Worm (Caenorhabditis elegans) whole organism, late embryonic: Measurements from ENCODE around the gene col-17.

Experiments used
- C08G9.2 ChIP-seq: sonication (generic microtip); optimal IDR thresholded peaks from 2 replicates; lab custom pipeline; 2016; ENCODE audit warnings: mild to moderate bottlenecking, missing genetic modification characterization, moderate library complexity, missing compliant biosample characterization
- F13H6.1 ChIP-seq: sonication (generic microtip); optimal IDR thresholded peaks from 2 replicates; lab custom pipeline; 2016; ENCODE audit warnings: missing genetic modification characterization, missing compliant biosample characterization
- K02D7.2 ChIP-seq: sonication (generic microtip); optimal IDR thresholded peaks from 2 replicates; lab custom pipeline; 2017; ENCODE audit warnings: mild to moderate bottlenecking, missing genetic modification characterization, missing compliant biosample characterization
- K09A11.1 ChIP-seq: sonication (generic microtip); optimal IDR thresholded peaks from 2 replicates; lab custom pipeline; 2017; ENCODE audit warnings: antibody characterized with exemption, mild to moderate bottlenecking, missing genetic modification characterization, missing compliant biosample characterization; ENCODE audit not compliant: insufficient read depth
- ceh-14 ChIP-seq: sonication (generic microtip); optimal IDR thresholded peaks from 2 replicates; lab custom pipeline; 2016; ENCODE audit warnings: missing genotype, missing genetic modification characterization, missing compliant biosample characterization
- ceh-18 ChIP-seq: sonication (generic microtip); optimal IDR thresholded peaks from 2 replicates; lab custom pipeline; 2016; ENCODE audit warnings: missing genetic modification characterization, missing compliant biosample characterization
- ceh-19 ChIP-seq: fragments of 200-800 bp; sonication (Bioruptor generic); optimal IDR thresholded peaks from 2 replicates; lab custom pipeline; 2018; ENCODE audit warnings: mild to moderate bottlenecking, missing genetic modification characterization, missing compliant biosample characterization
- ceh-22 ChIP-seq: sonication (generic microtip); optimal IDR thresholded peaks from 2 replicates; lab custom pipeline; 2017; ENCODE audit warnings: missing biosample characterization, missing genetic modification characterization
- ceh-30 ChIP-seq: fragments of 150-350 bp; optimal IDR thresholded peaks from 2 replicates; lab custom pipeline; 2014; ENCODE audit warnings: missing biosample characterization, missing genetic modification characterization
- ceh-34 ChIP-seq: sonication (generic microtip); optimal IDR thresholded peaks from 2 replicates; lab custom pipeline; 2016; ENCODE audit warnings: mild to moderate bottlenecking, missing genetic modification characterization, missing compliant biosample characterization
- ceh-45 ChIP-seq: fragments of 200-800 bp; sonication (Bioruptor generic); IDR thresholded peaks from 2 replicates; pipeline ENCODE4 v1.3.6; 2022; ENCODE audit warnings: missing genetic modification reagents, missing genetic modification characterization, missing compliant biosample characterization
- ceh-48 ChIP-seq: sonication (generic microtip); optimal IDR thresholded peaks from 2 replicates; lab custom pipeline; 2016; ENCODE audit warnings: missing genetic modification characterization, inconsistent platforms, missing compliant biosample characterization
- ceh-9 ChIP-seq: sonication (generic microtip); optimal IDR thresholded peaks from 2 replicates; lab custom pipeline; 2016; ENCODE audit warnings: mild to moderate bottlenecking, missing genetic modification characterization, inconsistent platforms, missing compliant biosample characterization
- elt-2 ChIP-seq: sonication (generic microtip); optimal IDR thresholded peaks from 2 replicates; lab custom pipeline; 2016; ENCODE audit warnings: missing genetic modification reagents, missing genetic modification characterization, missing compliant biosample characterization
- fkh-10 ChIP-seq: fragments of 150-350 bp; optimal IDR thresholded peaks from 2 replicates; lab custom pipeline; 2014; ENCODE audit warnings: missing biosample characterization, missing genetic modification reagents, missing genetic modification characterization
- hlh-15 ChIP-seq: sonication (generic microtip); optimal IDR thresholded peaks from 2 replicates; lab custom pipeline; 2016; ENCODE audit warnings: missing genetic modification characterization, missing compliant biosample characterization
- hlh-30 ChIP-seq: sonication (generic microtip); optimal IDR thresholded peaks from 2 replicates; lab custom pipeline; 2017; ENCODE audit warnings: antibody characterized with exemption, missing genetic modification characterization, missing compliant biosample characterization; ENCODE audit not compliant: insufficient read depth
- hlh-8 ChIP-seq: sonication (generic microtip); optimal IDR thresholded peaks from 2 replicates; lab custom pipeline; 2016; ENCODE audit warnings: missing genotype, missing genetic modification characterization, missing compliant biosample characterization
- lin-11 ChIP-seq: fragments of 200-800 bp; sonication (Bioruptor generic); optimal IDR thresholded peaks from 2 replicates; lab custom pipeline; 2018; ENCODE audit warnings: mild to moderate bottlenecking, missing genetic modification characterization, missing compliant biosample characterization
- mec-3 ChIP-seq: sonication (generic microtip); optimal IDR thresholded peaks from 2 replicates; lab custom pipeline; 2016; ENCODE audit warnings: borderline replicate concordance, missing genetic modification characterization, missing compliant biosample characterization
- npax-4 ChIP-seq: sonication (generic microtip); optimal IDR thresholded peaks from 2 replicates; lab custom pipeline; 2016; ENCODE audit warnings: missing genetic modification characterization, missing compliant biosample characterization
- odd-2 ChIP-seq: sonication (generic microtip); optimal IDR thresholded peaks from 2 replicates; lab custom pipeline; 2017; ENCODE audit warnings: antibody characterized with exemption, mild to moderate bottlenecking, missing genetic modification characterization, missing compliant biosample characterization
- pat-9 ChIP-seq: fragments of 200-800 bp; sonication (Bioruptor generic); optimal IDR thresholded peaks from 2 replicates; lab custom pipeline; 2018; ENCODE audit warnings: mild to moderate bottlenecking, missing genetic modification characterization, moderate library complexity, missing compliant biosample characterization
- pax-1 ChIP-seq: fragments of 150-350 bp; optimal IDR thresholded peaks from 2 replicates; lab custom pipeline; 2014; ENCODE audit warnings: missing biosample characterization, missing genetic modification characterization
- pha-2 ChIP-seq: sonication (generic microtip); optimal IDR thresholded peaks from 2 replicates; lab custom pipeline; 2017; ENCODE audit warnings: mild to moderate bottlenecking, missing genetic modification characterization, missing compliant biosample characterization
- pros-1 ChIP-seq: fragments of 150-350 bp; optimal IDR thresholded peaks from 2 replicates; lab custom pipeline; 2014; ENCODE audit warnings: missing biosample characterization, missing genetic modification reagents, missing genetic modification characterization
- sdc-2 ChIP-seq: sonication (generic microtip); optimal IDR thresholded peaks from 2 replicates; lab custom pipeline; 2016; ENCODE audit warnings: missing genotype, missing genetic modification characterization, missing compliant biosample characterization
- sox-2 ChIP-seq: fragments of 200-800 bp; sonication (Bioruptor generic); IDR thresholded peaks from 2 replicates; pipeline ENCODE4 v1.3.6; 2022; ENCODE audit warnings: missing genetic modification reagents, missing genetic modification characterization, missing compliant biosample characterization
- syd-9 ChIP-seq: sonication (generic microtip); optimal IDR thresholded peaks from 2 replicates; lab custom pipeline; 2016; ENCODE audit warnings: mild to moderate bottlenecking, missing genetic modification characterization, moderate library complexity, missing compliant biosample characterization
- ttx-3 ChIP-seq: sonication (generic microtip); optimal IDR thresholded peaks from 2 replicates; lab custom pipeline; 2016; ENCODE audit warnings: missing genetic modification reagents, missing genetic modification characterization, missing compliant biosample characterization
- unc-42 ChIP-seq: sonication (generic microtip); optimal IDR thresholded peaks from 2 replicates; lab custom pipeline; 2016; ENCODE audit warnings: missing genotype, missing genetic modification characterization, missing compliant biosample characterization
- unc-55 ChIP-seq: sonication (generic microtip); optimal IDR thresholded peaks from 2 replicates; lab custom pipeline; 2017; ENCODE audit warnings: missing biosample characterization, missing genetic modification reagents, missing genetic modification characterization
- ztf-16 ChIP-seq: sonication (generic microtip); optimal IDR thresholded peaks from 2 replicates; lab custom pipeline; 2017; ENCODE audit warnings: missing genetic modification characterization, missing compliant biosample characterization

The col-17 gene

ce11 chrII:4891012-4891775 lies 23.8 kb upstream of the col-17 start, which contains the start of gene gst-9:
gst-9 (plus strand) TSS chrII:4891585.
- TF ChIP-seq pros-1 (tag; lab: Kevin White, UChicago) (no peak), hlh-15 (no peak), ceh-9 (tag; lab: Kevin White, UChicago) (no peak), ceh-48 (tag; lab: Kevin White, UChicago) (no peak), unc-42 (tag; lab: Kevin White, UChicago) (no peak), sox-2 (GFP tag; lab: Robert Waterston, UW) (no peak), lin-11 (tag; lab: Kevin White, UChicago) (no peak), fkh-10 (GFP tag; lab: Kevin White, UChicago) (no peak), hlh-8 (tag; lab: Kevin White, UChicago) (no peak), F13H6.1 (tag; lab: Kevin White, UChicago) (no peak), ttx-3 (tag; lab: Kevin White, UChicago) (no peak), npax-4 (tag; lab: Kevin White, UChicago) (no peak), elt-2 (tag; lab: Kevin White, UChicago) (no peak), C08G9.2 (tag; lab: Kevin White, UChicago) (no peak), hlh-30 (tag; lab: Kevin White, UChicago) (no peak), unc-55 (no peak), ceh-14 (tag; lab: Kevin White, UChicago) (no peak)

- TF ChIP-seq fkh-10 (GFP tag; lab: Kevin White, UChicago) (no peak), ceh-18 (peak; percentile 50), elt-2 (tag; lab: Kevin White, UChicago) (peak; percentile 45)
- TF ChIP-seq, all 69 proteins: peak for 2
These were observed 21.4 kb upstream of the col-17 start, which contains the start of gene pgm-1 for ce11 chrII:4888527-4889487. pgm-1 (plus strand) TSS chrII:4889437.

- TF ChIP-seq ceh-22 (tag; lab: Kevin White, UChicago) (no peak), ceh-30 (no peak), sdc-2 (tag; lab: Kevin White, UChicago) (no peak), K02D7.2 (tag; lab: Kevin White, UChicago) (no peak), ceh-48 (tag; lab: Kevin White, UChicago) (no peak), mec-3 (tag; lab: Kevin White, UChicago) (no peak), pax-1 (tag; lab: Kevin White, UChicago) (no peak), syd-9 (no peak), unc-55 (no peak), ceh-45 (GFP tag; lab: Robert Waterston, UW) (no peak), elt-2 (tag; lab: Kevin White, UChicago) (no peak), ttx-3 (tag; lab: Kevin White, UChicago) (no peak), pat-9 (no peak), ceh-34 (tag; lab: Kevin White, UChicago) (no peak), K09A11.1 (tag; lab: Kevin White, UChicago) (no peak), C08G9.2 (tag; lab: Kevin White, UChicago) (no peak), odd-2 (tag; lab: Kevin White, UChicago) (no peak), ztf-16 (tag; lab: Kevin White, UChicago) (no peak)
- TF ChIP-seq, all 69 proteins: peak for 0
These were observed 18.6 kb upstream of the col-17 start, which contains the start of gene R05F9.7 for ce11 chrII:4885976-4886375. R05F9.7 (plus strand) TSS chrII:4886276.

ce11 chrII:4884403-4884802 lies 17.0 kb upstream of the col-17 start:
- TF ChIP-seq pha-2 (tag; lab: Kevin White, UChicago) (no peak), ceh-19 (no peak), fkh-10 (GFP tag; lab: Kevin White, UChicago) (no peak)
- TF ChIP-seq, all 69 proteins: peak for 0
